Fruit fly (Drosophila melanogaster): Measurements from ENCODE around the gene CG15386.

DNA sequence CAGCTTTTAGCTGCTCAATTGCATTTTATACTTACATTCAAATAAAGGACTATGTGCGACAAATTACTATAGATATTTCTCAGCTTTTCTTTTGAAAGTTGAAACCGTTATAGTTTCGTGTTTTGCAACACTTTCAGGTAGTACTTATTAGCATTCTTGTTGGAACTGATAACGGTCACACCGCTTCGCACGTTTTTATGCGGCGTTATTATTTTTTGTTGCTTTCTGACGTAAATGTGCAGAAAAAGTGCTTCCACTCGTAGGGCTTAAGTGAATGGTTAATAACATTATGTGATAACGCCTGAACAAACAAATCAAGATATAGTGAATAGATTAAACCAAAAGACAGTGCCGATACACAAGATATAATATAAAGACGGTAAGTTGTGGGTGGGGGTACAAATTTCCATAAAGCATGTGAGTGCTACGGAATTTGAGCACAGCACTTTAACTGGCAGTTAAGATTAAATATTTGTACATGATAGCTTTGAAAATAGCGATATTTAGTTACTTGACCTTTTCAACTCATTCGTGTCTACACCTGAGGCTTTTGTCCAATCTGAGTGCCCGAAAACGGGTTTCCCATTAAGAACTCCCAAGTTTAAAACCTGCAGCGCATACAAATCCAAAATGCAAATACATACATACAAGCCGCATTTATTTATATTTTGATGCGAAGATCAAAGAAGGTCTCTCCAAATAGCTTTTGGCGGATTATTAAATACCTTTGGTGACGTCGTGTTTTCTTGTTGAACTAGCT lies 3.7 kb upstream of the CG15386 start, which contains the start of gene papi:
- TF ChIP-seq kay (GFP tag; ENCODE audit: borderline replicate concordance) (no peak), CG12768 (GFP tag; optimal IDR thresholded peaks at IDR 0.05) (no peak), Crg-1 (GFP tag; optimal IDR thresholded peaks at IDR 0.05) (no peak)
